Fruit fly (Drosophila melanogaster) whole organism, embryonic: Measurements from ENCODE around the gene lectin-29Ca.

ENCODE experiments used
- Atf-2 ChIP-seq: fragments of 200-800 bp; sonication (Bioruptor generic); optimal IDR thresholded peaks from 2 replicates; lab custom pipeline; 2016; ENCODE audit warnings: missing biosample characterization, missing genetic modification characterization
- Bdp1 ChIP-seq: fragments of 200-800 bp; sonication (Bioruptor generic); optimal IDR thresholded peaks from 3 replicates; lab custom pipeline; 2016; ENCODE audit warnings: missing biosample characterization, missing genetic modification characterization
- Bgb ChIP-seq: fragments of 200-800 bp; sonication (Bioruptor generic); IDR thresholded peaks from 2 replicates; pipeline ENCODE4 v1.3.6; 2022; ENCODE audit warnings: missing biosample characterization, missing genetic modification characterization; ENCODE audit not compliant: partially characterized antibody
- C15 ChIP-seq: fragments of 200-800 bp; sonication (Bioruptor generic); IDR thresholded peaks from 3 replicates; pipeline ENCODE4 v1.3.6; 2022; ENCODE audit warnings: missing biosample characterization, missing genetic modification characterization
- CG10147 ChIP-seq: fragments of 200-800 bp; sonication (Bioruptor generic); optimal IDR thresholded peaks from 2 replicates; lab custom pipeline; 2019; ENCODE audit warnings: missing biosample characterization, mild to moderate bottlenecking, missing genetic modification characterization, moderate library complexity
- CG1024 ChIP-seq: fragments of 200-800 bp; sonication (Bioruptor generic); IDR thresholded peaks from 2 replicates; pipeline ENCODE4 v1.3.6; 2022; ENCODE audit warnings: missing biosample characterization, missing genetic modification characterization
- CG10462 ChIP-seq: fragments of 200-800 bp; sonication (Bioruptor generic); optimal IDR thresholded peaks from 2 replicates; lab custom pipeline; 2016; ENCODE audit warnings: missing biosample characterization, missing genetic modification characterization
- CG10543 ChIP-seq: fragments of 200-800 bp; sonication (Bioruptor generic); optimal IDR thresholded peaks from 3 replicates; lab custom pipeline; 2017; ENCODE audit warnings: missing biosample characterization, mild to moderate bottlenecking, missing genetic modification characterization, moderate library complexity
- CG15601 ChIP-seq: fragments of 200-800 bp; sonication (Bioruptor generic); optimal IDR thresholded peaks from 3 replicates; lab custom pipeline; 2019; ENCODE audit warnings: missing biosample characterization, mild to moderate bottlenecking, missing genetic modification characterization, moderate library complexity
- CG16813 ChIP-seq: fragments of 200-800 bp; sonication (Bioruptor generic); IDR thresholded peaks from 3 replicates; pipeline ENCODE4 v1.3.6; 2022; ENCODE audit warnings: missing biosample characterization, missing genetic modification characterization; ENCODE audit not compliant: partially characterized antibody
- CG17186 ChIP-seq: fragments of 200-800 bp; sonication (Bioruptor generic); optimal IDR thresholded peaks from 3 replicates; lab custom pipeline; 2017; ENCODE audit warnings: missing biosample characterization, missing genetic modification reagents, missing genetic modification characterization
- CG1832 ChIP-seq: fragments of 200-800 bp; sonication (Bioruptor generic); optimal IDR thresholded peaks from 2 replicates; lab custom pipeline; 2017; ENCODE audit warnings: missing biosample characterization, mild to moderate bottlenecking, missing genetic modification characterization, inconsistent platforms
- CG34224 ChIP-seq: fragments of 200-800 bp; sonication (Bioruptor generic); IDR thresholded peaks from 3 replicates; pipeline ENCODE4 v1.3.6; 2022; ENCODE audit warnings: missing biosample characterization, missing genetic modification characterization; ENCODE audit not compliant: partially characterized antibody
- CG4328 ChIP-seq: fragments of 200-800 bp; sonication (Bioruptor generic); optimal IDR thresholded peaks from 3 replicates; lab custom pipeline; 2017; ENCODE audit warnings: missing biosample characterization, missing genetic modification reagents, missing genetic modification characterization
- CG6813 ChIP-seq: fragments of 200-800 bp; sonication (Bioruptor generic); optimal IDR thresholded peaks from 2 replicates; lab custom pipeline; 2017; ENCODE audit warnings: missing biosample characterization, missing genetic modification characterization, mild to moderate bottlenecking, moderate library complexity, missing genetic modification reagents
- CG9876 ChIP-seq: fragments of 200-800 bp; sonication (Bioruptor generic); optimal IDR thresholded peaks from 2 replicates; lab custom pipeline; 2016; ENCODE audit warnings: missing biosample characterization, missing genetic modification characterization
- Doc3 ChIP-seq: fragments of 200-800 bp; sonication (Bioruptor generic); IDR thresholded peaks from 3 replicates; pipeline ENCODE4 v1.3.6; 2022; ENCODE audit warnings: missing biosample characterization, missing genetic modification characterization; ENCODE audit not compliant: partially characterized antibody
- Fer1 ChIP-seq: fragments of 200-800 bp; sonication (Bioruptor generic); optimal IDR thresholded peaks from 2 replicates; lab custom pipeline; 2017; ENCODE audit warnings: missing biosample characterization, mild to moderate bottlenecking, missing genetic modification characterization
- Fer2 ChIP-seq: fragments of 200-800 bp; sonication (Bioruptor generic); optimal IDR thresholded peaks from 2 replicates; lab custom pipeline; 2018; ENCODE audit warnings: missing biosample characterization, mild to moderate bottlenecking, missing genetic modification characterization, moderate library complexity
- Gsc ChIP-seq: fragments of 200-800 bp; sonication (Bioruptor generic); IDR thresholded peaks from 2 replicates; pipeline ENCODE4 v1.3.6; 2022; ENCODE audit warnings: missing biosample characterization, missing genetic modification characterization
- HLH4C ChIP-seq: fragments of 200-800 bp; sonication (Bioruptor generic); IDR thresholded peaks from 3 replicates; pipeline ENCODE4 v1.3.6; 2022; ENCODE audit warnings: missing biosample characterization, missing genetic modification characterization; ENCODE audit not compliant: partially characterized antibody
- HLHmδ ChIP-seq: fragments of 200-800 bp; sonication (Bioruptor generic); optimal IDR thresholded peaks from 2 replicates; lab custom pipeline; 2018; ENCODE audit warnings: missing biosample characterization, mild to moderate bottlenecking, missing genetic modification characterization, moderate library complexity
- MBD-R2 ChIP-seq: fragments of 200-800 bp; sonication (Bioruptor generic); IDR thresholded peaks from 2 replicates; pipeline ENCODE4 v1.3.6; 2022; ENCODE audit warnings: missing biosample characterization, missing genetic modification characterization
- Neu2 ChIP-seq: fragments of 200-800 bp; sonication (Bioruptor generic); optimal IDR thresholded peaks from 3 replicates; lab custom pipeline; 2016; ENCODE audit warnings: missing biosample characterization, missing genetic modification characterization, borderline replicate concordance
- PHDP ChIP-seq: fragments of 200-800 bp; sonication (Bioruptor generic); optimal IDR thresholded peaks from 3 replicates; lab custom pipeline; 2018; ENCODE audit warnings: missing biosample characterization, mild to moderate bottlenecking, missing genetic modification characterization, moderate library complexity
- Sry-β ChIP-seq: fragments of 200-800 bp; sonication (Bioruptor generic); optimal IDR thresholded peaks from 2 replicates; lab custom pipeline; 2018; ENCODE audit warnings: missing biosample characterization, mild to moderate bottlenecking, missing genetic modification characterization, moderate library complexity
- Stat92E ChIP-seq, 3 experiments: fragments of >200 bp in 2 of 3; fragments of 200-800 bp in 1 of 3; sonication (Bioruptor generic) in 1 of 3; optimal IDR thresholded peaks; 2 replicates each; lab custom pipeline; 2017 to 2019; ENCODE audit warnings: missing biosample characterization in 3 of 3, missing genetic modification characterization in 3 of 3, mild to moderate bottlenecking in 1 of 3, moderate library complexity in 1 of 3
- al ChIP-seq: fragments of 200-800 bp; sonication (Bioruptor generic); IDR thresholded peaks from 2 replicates; pipeline ENCODE4 v1.3.6; 2022; ENCODE audit warnings: missing biosample characterization, missing genetic modification characterization
- aop ChIP-seq: fragments of 200-800 bp; sonication (Bioruptor generic); IDR thresholded peaks from 2 replicates; pipeline ENCODE4 v1.3.6; 2022; ENCODE audit warnings: missing biosample characterization, missing genetic modification characterization
- ash1 ChIP-seq: fragments of 200-800 bp; sonication (Bioruptor generic); optimal IDR thresholded peaks from 2 replicates; lab custom pipeline; 2018; ENCODE audit warnings: missing biosample characterization, mild to moderate bottlenecking, missing genetic modification characterization
- ci ChIP-seq: fragments of 200-800 bp; sonication (Bioruptor generic); IDR thresholded peaks from 3 replicates; pipeline ENCODE4 v1.3.6; 2022; ENCODE audit warnings: missing biosample characterization, missing genetic modification characterization
- dati ChIP-seq: fragments of 200-800 bp; sonication (Bioruptor generic); IDR thresholded peaks from 2 replicates; pipeline ENCODE4 v1.3.6; 2022; ENCODE audit warnings: missing biosample characterization, missing genetic modification characterization
- eve ChIP-seq, 2 experiments: fragments of >200 bp; optimal IDR thresholded peaks; 2 replicates each; lab custom pipeline; 2017; ENCODE audit warnings: missing biosample characterization in 2 of 2, missing genetic modification characterization in 2 of 2
- fd64A ChIP-seq: fragments of 200-800 bp; sonication (Bioruptor generic); optimal IDR thresholded peaks from 3 replicates; lab custom pipeline; 2018; ENCODE audit warnings: missing biosample characterization, mild to moderate bottlenecking, missing genetic modification characterization
- grau ChIP-seq: fragments of 200-800 bp; optimal IDR thresholded peaks from 3 replicates; lab custom pipeline; 2019; ENCODE audit warnings: missing biosample characterization, mild to moderate bottlenecking, missing genetic modification characterization, moderate library complexity
- hkb ChIP-seq, 2 experiments: fragments of 200-800 bp in 1 of 2; fragments of >200 bp in 1 of 2; sonication (Bioruptor generic) in 1 of 2; IDR thresholded peaks in 1 of 2; optimal IDR thresholded peaks in 1 of 2; 2 replicates each; pipeline versions ENCODE4 v1.3.6 to Lab custom; 2017 to 2022; ENCODE audit warnings: missing biosample characterization in 1 of 2, missing genetic modification characterization in 1 of 2
- jing ChIP-seq: fragments of 200-800 bp; sonication (Bioruptor generic); optimal IDR thresholded peaks from 2 replicates; lab custom pipeline; 2018; ENCODE audit warnings: missing biosample characterization, mild to moderate bottlenecking, missing genetic modification characterization
- lab ChIP-seq: fragments of 200-800 bp; sonication (Bioruptor generic); optimal IDR thresholded peaks from 3 replicates; lab custom pipeline; 2017; ENCODE audit warnings: missing biosample characterization, missing genetic modification characterization, mild to moderate bottlenecking, moderate library complexity, missing genetic modification reagents
- lilli ChIP-seq: fragments of 200-800 bp; sonication (Bioruptor generic); optimal IDR thresholded peaks from 3 replicates; lab custom pipeline; 2016; ENCODE audit warnings: missing biosample characterization, missing genetic modification characterization
- nau ChIP-seq: fragments of 200-800 bp; sonication (Bioruptor generic); optimal IDR thresholded peaks from 3 replicates; lab custom pipeline; 2017; ENCODE audit warnings: missing biosample characterization, mild to moderate bottlenecking, missing genetic modification characterization, missing genetic modification reagents
- phol ChIP-seq: fragments of 200-800 bp; sonication (Bioruptor generic); optimal IDR thresholded peaks from 3 replicates; lab custom pipeline; 2018; ENCODE audit warnings: missing biosample characterization, mild to moderate bottlenecking, missing genetic modification characterization, moderate library complexity
- pros ChIP-seq: fragments of 200-800 bp; sonication (Bioruptor generic); optimal IDR thresholded peaks from 3 replicates; lab custom pipeline; 2019; ENCODE audit warnings: missing biosample characterization, mild to moderate bottlenecking, missing genetic modification characterization, moderate library complexity
- pum ChIP-seq: fragments of 200-800 bp; sonication (Bioruptor generic); optimal IDR thresholded peaks from 2 replicates; lab custom pipeline; 2016; ENCODE audit warnings: missing biosample characterization, missing genetic modification characterization
- slou ChIP-seq: fragments of 200-800 bp; sonication (Bioruptor generic); optimal IDR thresholded peaks from 3 replicates; lab custom pipeline; 2016; ENCODE audit warnings: missing biosample characterization, missing genetic modification characterization
- sna ChIP-seq: fragments of 200-800 bp; sonication (Bioruptor generic); IDR thresholded peaks from 2 replicates; pipeline ENCODE4 v1.3.6; 2022; ENCODE audit warnings: missing biosample characterization, missing genetic modification characterization; ENCODE audit not compliant: partially characterized antibody
- sr ChIP-seq: fragments of 200-800 bp; sonication (Bioruptor generic); IDR thresholded peaks from 3 replicates; pipeline ENCODE4 v1.3.6; 2022; ENCODE audit warnings: missing biosample characterization, missing genetic modification characterization
- toy ChIP-seq: fragments of 200-800 bp; sonication (Bioruptor generic); IDR thresholded peaks from 2 replicates; pipeline ENCODE4 v1.3.6; 2022; ENCODE audit warnings: missing biosample characterization, missing genetic modification characterization
- twi ChIP-seq: fragments of 200-800 bp; optimal IDR thresholded peaks from 2 replicates; lab custom pipeline; 2019; ENCODE audit warnings: missing biosample characterization, mild to moderate bottlenecking, missing genetic modification characterization, moderate library complexity

lectin-29Ca gene

DNA sequence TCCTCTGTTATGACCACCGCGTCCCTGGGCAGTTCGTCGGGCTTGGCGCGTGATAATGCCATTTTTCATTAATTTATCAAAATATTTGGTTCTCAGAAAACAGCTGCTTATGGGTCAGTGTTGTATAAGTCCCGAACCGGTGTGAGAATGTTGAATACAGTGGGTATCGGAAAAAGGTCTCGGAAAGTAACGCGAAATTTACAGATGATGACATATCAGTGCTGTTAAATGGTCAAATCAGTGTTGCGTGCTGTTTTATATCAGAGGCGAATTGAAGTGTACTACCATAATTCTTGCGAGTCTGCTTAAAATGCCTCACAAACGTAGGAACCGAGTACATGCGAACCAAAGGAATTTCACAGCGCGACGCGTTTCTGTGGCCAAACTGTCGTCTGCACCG lies 11.4 kb downstream of the lectin-29Ca start, which contains the start of the genes CG13392 and Rcd4 (continued):
- TF ChIP-seq CG1024 (GFP tag; lab: Robert Waterston, UW): 0 out of 2 replicates have a peak, but pooled peaks have one; percentile 16
- no peak for TF ChIP-seq hkb (optimal IDR thresholded peaks at IDR 0.05; lab: Kevin White, UChicago)
- peak; percentile 51 for TF ChIP-seq hkb (GFP tag; IDR thresholded peaks at IDR 0.05; lab: Robert Waterston, UW)
- no peak for TF ChIP-seq C15
- no peak for TF ChIP-seq fd64A (GFP tag; lab: Kevin White, UChicago)
- peak; percentile 32 for TF ChIP-seq nau
- TF ChIP-seq CG6813 (GFP tag; lab: Kevin White, UChicago): peak; percentile 45
- no peak for TF ChIP-seq pros (GFP tag; lab: Kevin White, UChicago)
- TF ChIP-seq pum (GFP tag; lab: Kevin White, UChicago): peak; percentile 61
- no peak for TF ChIP-seq jing (GFP tag; lab: Kevin White, UChicago)
- TF ChIP-seq lilli (GFP tag; lab: Kevin White, UChicago): peak; percentile 83
- no peak for TF ChIP-seq Gsc (GFP tag; lab: Robert Waterston, UW)
- peak; percentile 40 for TF ChIP-seq twi (tag; lab: Kevin White, UChicago)
- TF ChIP-seq HLHmδ (GFP tag; lab: Kevin White, UChicago): peak; percentile 28
- TF ChIP-seq Sry-β (GFP tag; lab: Kevin White, UChicago): peak; percentile 42
- TF ChIP-seq Neu2 (GFP tag; lab: Kevin White, UChicago): no peak
- TF ChIP-seq CG9876 (GFP tag; lab: Kevin White, UChicago): peak; percentile 45
- peak; percentile 57 for TF ChIP-seq CG16813 (GFP tag; lab: Robert Waterston, UW)
- no peak for TF ChIP-seq aop (GFP tag; lab: Robert Waterston, UW)
- peak; percentile 31 for TF ChIP-seq Atf-2 (GFP tag; lab: Kevin White, UChicago)
- TF ChIP-seq lab: peak; percentile 87
- peak; percentile 60 for TF ChIP-seq CG17186
- peak; percentile 35; the same call in 1 of the 3 replicates for TF ChIP-seq HLH4C
- peak; percentile 75 for TF ChIP-seq Fer1 (GFP tag; lab: Kevin White, UChicago)
- TF ChIP-seq CG4328 (GFP tag; lab: Kevin White, UChicago): peak; percentile 35
- peak; percentile 61 for TF ChIP-seq CG10543 (GFP tag; lab: Kevin White, UChicago)
- peak; percentile 81 for TF ChIP-seq CG34224 (GFP tag; lab: Robert Waterston, UW)
- peak in 1 of 3 experiments; percentile 61 for TF ChIP-seq Stat92E (GFP tag; optimal IDR thresholded peaks at IDR 0.05; lab: Kevin White, UChicago)
- peak; percentile 95 for TF ChIP-seq MBD-R2 (GFP tag; lab: Robert Waterston, UW)
- TF ChIP-seq eve (GFP tag; optimal IDR thresholded peaks at IDR 0.05; lab: Kevin White, UChicago): no peak
- peak; percentile 22 for TF ChIP-seq Fer2 (tag; lab: Kevin White, UChicago)
- TF ChIP-seq PHDP (tag; lab: Kevin White, UChicago): peak; percentile 58
- TF ChIP-seq Bdp1 (GFP tag; lab: Kevin White, UChicago): peak; percentile 33
- TF ChIP-seq al (GFP tag; lab: Robert Waterston, UW): peak; percentile 24; the same call in 1 of the 2 replicates
- peak; percentile 14 for TF ChIP-seq CG15601 (tag; lab: Kevin White, UChicago)
- TF ChIP-seq CG10462: no peak
- no peak for TF ChIP-seq sr
- peak; percentile 71; the same call in 1 of the 2 replicates for TF ChIP-seq sna (GFP tag; lab: Robert Waterston, UW)
- TF ChIP-seq toy (GFP tag; lab: Robert Waterston, UW): no peak
- peak; percentile 72 for TF ChIP-seq Bgb (GFP tag; lab: Robert Waterston, UW)
- TF ChIP-seq Doc3: peak; percentile 67; the same call in 1 of the 3 replicates
- TF ChIP-seq phol (tag; lab: Kevin White, UChicago): peak; percentile 7
- TF ChIP-seq ash1 (GFP tag; lab: Kevin White, UChicago): peak; percentile 15
- peak; percentile 10 for TF ChIP-seq slou (GFP tag; lab: Kevin White, UChicago)
- peak; percentile 58 for TF ChIP-seq CG10147 (GFP tag; lab: Kevin White, UChicago)
- no peak for TF ChIP-seq CG1832 (GFP tag; lab: Kevin White, UChicago)
- no peak for TF ChIP-seq dati
- TF ChIP-seq ci (GFP tag; lab: Robert Waterston, UW): peak; percentile 68; the same call in 2 of the 3 replicates
- peak; percentile 94 for TF ChIP-seq grau (tag; lab: Kevin White, UChicago)
